Worm (Caenorhabditis elegans) whole organism, early embryonic: ENCODE measurements around the gene ceh-31.

Experiments used
- ama-1 ChIP-seq: fragments of 150-350 bp; optimal IDR thresholded peaks from 2 replicates; lab custom pipeline; 2014
- hmbx-1 ChIP-seq: sonication (generic microtip); optimal IDR thresholded peaks from 2 replicates; lab custom pipeline; 2016; ENCODE audit warnings: mild to moderate bottlenecking, missing genetic modification characterization, missing compliant biosample characterization

DNA sequence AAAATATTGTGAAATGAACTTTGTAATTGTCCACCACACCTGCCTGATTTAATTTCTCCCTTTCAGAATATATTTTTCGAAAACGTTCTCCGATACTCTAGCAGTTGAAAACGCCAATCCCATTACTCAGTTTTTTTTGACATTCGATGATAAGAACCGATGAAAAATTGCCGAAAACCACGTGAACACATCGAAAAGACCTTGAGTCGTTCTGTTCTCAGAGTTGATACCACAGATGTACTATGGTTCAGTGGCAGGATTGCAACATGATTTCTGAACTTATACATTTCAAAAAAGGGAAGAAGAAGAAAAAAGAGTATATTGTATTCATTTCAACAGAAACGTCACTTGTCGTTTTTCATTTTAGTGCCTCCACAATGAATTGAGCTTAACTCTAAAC, 50.2 kb downstream of the ceh-31 start:
- TF ChIP-seq hmbx-1: no peak
- no peak for TF ChIP-seq ama-1
